Worm (Caenorhabditis elegans): ENCODE data around the gene dgn-3.

- TF ChIP-seq ztf-11 (tag; optimal IDR thresholded peaks at IDR 0.05) = no peak
- TF ChIP-seq nhr-76 (tag; optimal IDR thresholded peaks at IDR 0.05) = no peak
- TF ChIP-seq cnd-1 (tag; optimal IDR thresholded peaks at IDR 0.05) = no peak
- no peak for TF ChIP-seq M03D4.4 (tag; optimal IDR thresholded peaks at IDR 0.05)
- no peak for TF ChIP-seq bed-3 (GFP tag; optimal IDR thresholded peaks at IDR 0.05)
- no peak for TF ChIP-seq snpc-4 (tag; optimal IDR thresholded peaks at IDR 0.05)
- no peak for TF ChIP-seq lsy-2 (tag; optimal IDR thresholded peaks at IDR 0.05)
- no peak for TF ChIP-seq pha-4 (tag; optimal IDR thresholded peaks at IDR 0.05)
- no peak for TF ChIP-seq nhr-12 (tag; optimal IDR thresholded peaks at IDR 0.05)
- no peak for TF ChIP-seq sptf-1 (tag; optimal IDR thresholded peaks at IDR 0.05)
- no peak for TF ChIP-seq ces-1 (GFP tag; optimal IDR thresholded peaks at IDR 0.05)
These were observed 31.2 kb upstream of the dgn-3 start for ce11 chrX:1698476-1698875.

All from whole organism, mixed stage, embryonic.